Fruit fly (Drosophila melanogaster): ENCODE measurements around the gene pelo.

Gene pelo

dm6 chr2L:9692364-9693348, 8.0 kb upstream of the pelo start (continued):
- TF ChIP-seq pan (optimal IDR thresholded peaks at IDR 0.05), result no peak
- TF ChIP-seq pan (GFP tag; optimal IDR thresholded peaks at IDR 0.05 in 1 of 2, IDR thresholded peaks at IDR 0.05 in 1 of 2), result peak in 1 of 2 experiments; percentile 88
- TF ChIP-seq maf-S (GFP tag; optimal IDR thresholded peaks at IDR 0.05), result no peak
- TF ChIP-seq Nf-YA (GFP tag; IDR thresholded peaks at IDR 0.05), result peak; percentile 58
- no peak for TF ChIP-seq her (GFP tag; optimal IDR thresholded peaks at IDR 0.05)
- TF ChIP-seq Stat92E (GFP tag; optimal IDR thresholded peaks at IDR 0.05), result no peak
- TF ChIP-seq CG9609 (GFP tag; optimal IDR thresholded peaks at IDR 0.05), result no peak
- no peak for TF ChIP-seq hb (GFP tag; IDR thresholded peaks at IDR 0.05; ENCODE audit: partially characterized antibody)
- no peak for TF ChIP-seq knrl (GFP tag; IDR thresholded peaks at IDR 0.05; ENCODE audit: partially characterized antibody)
- TF ChIP-seq Taf1 (GFP tag; IDR thresholded peaks at IDR 0.05), result peak; percentile 57
- 0 out of 2 replicates have a peak, but pooled peaks have one; percentile 31 for TF ChIP-seq ap (GFP tag; IDR thresholded peaks at IDR 0.05)
- 0 out of 2 replicates have a peak, but pooled peaks have one; percentile 55 for TF ChIP-seq toy (GFP tag; IDR thresholded peaks at IDR 0.05)
- TF ChIP-seq salm (tag; optimal IDR thresholded peaks at IDR 0.05), result no peak
- peak; percentile 66 for TF ChIP-seq CG7556 (GFP tag; optimal IDR thresholded peaks at IDR 0.05)
- TF ChIP-seq CG6175 (GFP tag; IDR thresholded peaks at IDR 0.05), result peak; percentile 8; the same call in 2 of the 3 replicates
- TF ChIP-seq unc-4 (GFP tag; IDR thresholded peaks at IDR 0.05; ENCODE audit: partially characterized antibody), result no peak
- no peak for TF ChIP-seq CHES-1-like (GFP tag; optimal IDR thresholded peaks at IDR 0.05)
- no peak for TF ChIP-seq CG5180 (GFP tag; optimal IDR thresholded peaks at IDR 0.05)
- TF ChIP-seq CG32772 (GFP tag; IDR thresholded peaks at IDR 0.05), result peak; percentile 59
- TF ChIP-seq Hmr (GFP tag; optimal IDR thresholded peaks at IDR 0.05), result peak; percentile 81
- no peak for TF ChIP-seq da (GFP tag; optimal IDR thresholded peaks at IDR 0.05)
- no peak for TF ChIP-seq Side (GFP tag; optimal IDR thresholded peaks at IDR 0.05)
- no peak for TF ChIP-seq pum (GFP tag; optimal IDR thresholded peaks at IDR 0.05)
- TF ChIP-seq CkIIα-i1 (GFP tag; IDR thresholded peaks at IDR 0.05), result no peak
- peak; percentile 42 for TF ChIP-seq CG10267 (tag; optimal IDR thresholded peaks at IDR 0.05)
- no peak for TF ChIP-seq Mad (GFP tag; optimal IDR thresholded peaks at IDR 0.05)
- TF ChIP-seq eyg (GFP tag; optimal IDR thresholded peaks at IDR 0.05), result no peak
- peak; percentile 67 for TF ChIP-seq CG3281 (GFP tag; optimal IDR thresholded peaks at IDR 0.05)
- peak; percentile 68 for TF ChIP-seq CG11247 (GFP tag; IDR thresholded peaks at IDR 0.05)
- peak; percentile 47; the same call in 1 of the 2 replicates for TF ChIP-seq danr (GFP tag; IDR thresholded peaks at IDR 0.05)
- TF ChIP-seq CG3407 (GFP tag; optimal IDR thresholded peaks at IDR 0.05), result no peak
- peak; percentile 60 for TF ChIP-seq HHEX (GFP tag; optimal IDR thresholded peaks at IDR 0.05)
- no peak for TF ChIP-seq Eip74EF (GFP tag; optimal IDR thresholded peaks at IDR 0.05)
- peak; percentile 22 for TF ChIP-seq CG4854 (GFP tag; optimal IDR thresholded peaks at IDR 0.05)
- peak; percentile 29 for TF ChIP-seq schlank (tag; optimal IDR thresholded peaks at IDR 0.05)
- TF ChIP-seq bsh (GFP tag; optimal IDR thresholded peaks at IDR 0.05), result peak in 1 of 2 experiments; percentile 45
- TF ChIP-seq CG34224 (GFP tag; IDR thresholded peaks at IDR 0.05; ENCODE audit: partially characterized antibody), result no peak
- peak; percentile 63 for TF ChIP-seq CG17385 (GFP tag; optimal IDR thresholded peaks at IDR 0.05)
- TF ChIP-seq sim (GFP tag; IDR thresholded peaks at IDR 0.05), result no peak
- peak; percentile 34 for TF ChIP-seq CG18619 (GFP tag; optimal IDR thresholded peaks at IDR 0.05)
- peak; percentile 85 for TF ChIP-seq lab (GFP tag; optimal IDR thresholded peaks at IDR 0.05)
- no peak for TF ChIP-seq pzg (GFP tag; optimal IDR thresholded peaks at IDR 0.05)
- no peak for TF ChIP-seq CG1529 (GFP tag; optimal IDR thresholded peaks at IDR 0.05)
- no peak for TF ChIP-seq Ets97D (GFP tag; optimal IDR thresholded peaks at IDR 0.05)
- TF ChIP-seq CG12219 (GFP tag; optimal IDR thresholded peaks at IDR 0.05), result peak; percentile 33
- no peak for TF ChIP-seq CG31388 (GFP tag; optimal IDR thresholded peaks at IDR 0.05)
- TF ChIP-seq kni (GFP tag; optimal IDR thresholded peaks at IDR 0.05), result no peak
